Fruit fly (Drosophila melanogaster) whole organism, wandering third instar larva: Measurements from ENCODE around the gene Pp1alpha-96A.

ENCODE experiments used
- h ChIP-seq: fragments of 200-800 bp; sonication (Bioruptor generic); optimal IDR thresholded peaks from 3 replicates; lab custom pipeline; 2016; ENCODE audit warnings: missing biosample characterization, mild to moderate bottlenecking, missing genetic modification characterization
- jim ChIP-seq: fragments of 175-275, 200-325 bp; sonication (Bioruptor generic); optimal IDR thresholded peaks from 2 replicates; lab custom pipeline; 2016; ENCODE audit warnings: missing biosample characterization, mild to moderate bottlenecking, missing genetic modification characterization
- psq ChIP-seq: fragments of 200-800 bp; sonication (Bioruptor generic); optimal IDR thresholded peaks from 3 replicates; lab custom pipeline; 2017; ENCODE audit warnings: missing biosample characterization, mild to moderate bottlenecking, missing genetic modification characterization, moderate library complexity
- sv ChIP-seq: fragments of 200-800 bp; sonication (Bioruptor generic); optimal IDR thresholded peaks from 3 replicates; lab custom pipeline; 2016; ENCODE audit warnings: missing biosample characterization, missing genetic modification characterization

DNA sequence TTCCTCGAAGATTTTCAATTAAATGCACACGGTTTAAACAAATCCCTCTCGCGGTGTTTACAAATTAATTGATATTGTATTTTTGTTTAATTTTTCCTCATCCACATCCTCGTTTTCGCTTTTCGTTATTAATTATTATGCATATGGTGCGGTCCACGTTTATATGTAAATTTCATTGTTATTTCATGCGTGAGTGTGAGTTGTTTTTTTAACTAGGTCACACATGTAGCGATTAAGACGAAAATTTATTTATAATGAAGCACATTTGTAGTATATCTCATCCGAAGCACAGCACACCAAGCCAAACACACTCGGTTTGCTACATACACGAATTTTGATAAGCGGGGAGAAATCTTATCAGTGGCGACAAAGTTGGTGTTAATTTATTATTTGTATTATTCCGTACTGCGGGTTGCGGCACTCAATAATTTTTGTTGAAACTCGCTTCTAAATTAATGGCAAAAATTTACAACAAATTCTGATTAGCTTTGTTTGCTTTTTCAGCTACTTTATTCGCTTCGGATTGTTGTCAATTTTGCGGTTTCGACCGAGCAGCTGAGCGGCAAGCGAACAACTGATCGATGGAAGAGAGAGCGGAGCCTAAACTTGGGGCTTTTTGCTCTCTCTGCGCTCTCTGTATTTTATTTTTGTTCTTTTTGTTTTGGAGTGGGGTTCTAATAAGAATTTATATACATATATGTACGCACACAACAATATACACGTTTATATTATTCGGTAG, 53.5 kb downstream of the Pp1alpha-96A start:
- TF ChIP-seq psq (GFP tag; lab: Kevin White, UChicago) (no peak), h (peak; percentile 48), jim (GFP tag; lab: Kevin White, UChicago) (peak; percentile 54), sv (GFP tag; lab: Kevin White, UChicago) (no peak)
